Fruit fly (Drosophila melanogaster) S2 (cell line): ENCODE data around the gene Fum3.

Experiments
- CG8478 ChIP-seq: fragments of >200 bp; optimal IDR thresholded peaks from 2 replicates; lab custom pipeline; 2018
- CTCF ChIP-seq, 2 experiments: fragments of >200 bp; optimal IDR thresholded peaks; 2 replicates each; lab custom pipeline; 2018

DNA sequence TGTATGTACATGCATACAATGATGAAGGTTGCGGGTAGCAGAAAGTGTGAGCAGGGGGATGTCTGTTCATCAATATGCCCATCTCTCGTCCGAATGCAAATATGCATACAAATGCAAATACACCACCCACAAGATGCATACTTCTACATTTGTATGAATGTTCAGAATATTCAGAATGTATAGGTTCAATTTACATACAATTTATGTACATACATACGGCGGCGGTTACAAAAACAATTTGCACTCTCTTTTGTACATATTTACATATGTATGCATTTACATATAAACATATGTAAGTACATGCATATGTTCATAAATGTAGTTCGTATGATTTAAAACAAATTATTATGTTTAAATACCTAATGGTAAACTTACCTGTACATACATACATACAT is 26.2 kb upstream of the Fum3 start:
- no peak for TF ChIP-seq CTCF (optimal IDR thresholded peaks at IDR 0.05; lab: Kevin White, UChicago)
- no peak for TF ChIP-seq CG8478 (lab: Kevin White, UChicago)
